Worm (Caenorhabditis elegans) whole organism, L1 larva: ENCODE measurements around the gene clec-2.

Experiments
- ceh-8 ChIP-seq: fragments of 200-800 bp; sonication (Bioruptor generic); optimal IDR thresholded peaks from 2 replicates; lab custom pipeline; 2018; ENCODE audit warnings: mild to moderate bottlenecking, missing genetic modification characterization, moderate library complexity, missing compliant biosample characterization
- fos-1 ChIP-seq: fragments of 150-350 bp; optimal IDR thresholded peaks from 2 replicates; lab custom pipeline; 2014; ENCODE audit warnings: missing biosample characterization, missing genetic modification characterization
- jun-1 ChIP-seq: fragments of 150-350 bp; optimal IDR thresholded peaks from 2 replicates; lab custom pipeline; 2014; ENCODE audit warnings: missing biosample characterization, missing genetic modification reagents, missing genetic modification characterization
- nhr-28 ChIP-seq: fragments of 150-350 bp; optimal IDR thresholded peaks from 2 replicates; lab custom pipeline; 2014; ENCODE audit warnings: missing biosample characterization, missing genetic modification characterization
- nhr-76 ChIP-seq: sonication (generic microtip); optimal IDR thresholded peaks from 2 replicates; lab custom pipeline; 2017; ENCODE audit warnings: missing biosample characterization, missing genetic modification characterization
- skn-1 ChIP-seq: fragments of 150-350 bp; optimal IDR thresholded peaks from 2 replicates; lab custom pipeline; 2014; ENCODE audit warnings: missing biosample characterization, missing genetic modification characterization
- unc-30 ChIP-seq: sonication (generic microtip); optimal IDR thresholded peaks from 2 replicates; lab custom pipeline; 2017; ENCODE audit warnings: missing biosample characterization, missing genetic modification characterization

DNA sequence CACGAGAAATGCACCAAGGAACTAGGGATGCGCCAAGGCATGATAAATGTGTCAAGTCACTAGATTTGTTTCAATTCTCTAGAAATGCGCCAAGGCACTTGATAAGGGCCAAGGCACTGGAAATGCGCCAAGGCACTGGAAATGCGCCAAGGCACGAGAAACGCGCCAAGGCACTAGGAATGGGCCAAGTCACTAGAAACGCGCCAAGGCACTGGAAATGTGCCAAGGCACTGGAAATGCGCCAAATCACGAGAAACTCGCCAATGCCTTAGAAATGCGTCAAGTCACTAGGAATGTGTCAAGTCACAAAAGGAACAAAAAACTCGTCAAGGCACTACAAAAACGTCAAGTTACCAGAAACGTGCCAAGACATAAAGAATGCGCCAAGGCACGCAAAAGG lies 13.1 kb upstream of the clec-2 start:
- no peak for TF ChIP-seq nhr-28 (tag; lab: Kevin White, UChicago)
- no peak for TF ChIP-seq skn-1 (tag; lab: Kevin White, UChicago)
- no peak for TF ChIP-seq nhr-76
- TF ChIP-seq ceh-8 = no peak
- TF ChIP-seq jun-1 (tag; lab: Kevin White, UChicago) = no peak
- TF ChIP-seq unc-30 = no peak
- TF ChIP-seq fos-1 (tag; lab: Kevin White, UChicago) = no peak
